Fruit fly (Drosophila melanogaster) whole organism, adult: ENCODE measurements around the gene CG3104.

ENCODE experiments used
- CG11617 ChIP-seq: fragments of 200-800 bp; sonication (Bioruptor generic); optimal IDR thresholded peaks from 2 replicates; lab custom pipeline; 2017; ENCODE audit warnings: mild to moderate bottlenecking, missing biosample characterization, missing genetic modification reagents, missing genetic modification characterization
- CG12768 ChIP-seq: fragments of 200-800 bp; sonication (Bioruptor generic); optimal IDR thresholded peaks from 2 replicates; lab custom pipeline; 2017; ENCODE audit warnings: missing biosample characterization, missing genetic modification characterization, mild to moderate bottlenecking, moderate library complexity, missing genetic modification reagents
- CG14711 ChIP-seq: fragments of 200-800 bp; sonication (Bioruptor generic); optimal IDR thresholded peaks from 2 replicates; lab custom pipeline; 2018; ENCODE audit warnings: missing biosample characterization, mild to moderate bottlenecking, missing genetic modification characterization, moderate library complexity
- CG1620 ChIP-seq: fragments of 200-800 bp; sonication (Bioruptor generic); optimal IDR thresholded peaks from 2 replicates; lab custom pipeline; 2016; ENCODE audit warnings: missing biosample characterization, missing genetic modification characterization
- CG33017 ChIP-seq: fragments of 200-800 bp; sonication (Bioruptor generic); optimal IDR thresholded peaks from 2 replicates; lab custom pipeline; 2018; ENCODE audit warnings: missing biosample characterization, mild to moderate bottlenecking, missing genetic modification characterization, moderate library complexity
- CG5204 ChIP-seq: fragments of 200-800 bp; sonication (Bioruptor generic); optimal IDR thresholded peaks from 2 replicates; lab custom pipeline; 2016; ENCODE audit warnings: missing biosample characterization, missing genetic modification characterization
- CG7045 ChIP-seq: fragments of 200-800 bp; sonication (Bioruptor generic); optimal IDR thresholded peaks from 2 replicates; lab custom pipeline; 2017; ENCODE audit warnings: missing biosample characterization, mild to moderate bottlenecking, missing genetic modification characterization
- CG7101 ChIP-seq: fragments of 200-800 bp; sonication (Bioruptor generic); optimal IDR thresholded peaks from 2 replicates; lab custom pipeline; 2018; ENCODE audit warnings: missing biosample characterization, mild to moderate bottlenecking, missing genetic modification characterization, moderate library complexity
- Clk ChIP-seq: fragments of 200-800 bp; sonication (Bioruptor generic); optimal IDR thresholded peaks from 2 replicates; lab custom pipeline; 2017; ENCODE audit warnings: missing biosample characterization, missing genetic modification characterization
- Crg-1 ChIP-seq: fragments of 200-800 bp; sonication (Bioruptor generic); optimal IDR thresholded peaks from 2 replicates; lab custom pipeline; 2016; ENCODE audit warnings: missing biosample characterization, missing genetic modification characterization
- Hr96 ChIP-seq: fragments of 200-800 bp; sonication (Bioruptor generic); optimal IDR thresholded peaks from 2 replicates; lab custom pipeline; 2016; ENCODE audit warnings: missing biosample characterization, missing genetic modification characterization
- Mnt ChIP-seq: fragments of 200-800 bp; sonication (Bioruptor generic); optimal IDR thresholded peaks from 2 replicates; lab custom pipeline; 2016; ENCODE audit warnings: missing biosample characterization, mild to moderate bottlenecking, missing genetic modification characterization
- bab1 ChIP-seq: fragments of 200-800 bp; sonication (Bioruptor generic); optimal IDR thresholded peaks from 3 replicates; lab custom pipeline; 2019; ENCODE audit warnings: missing biosample characterization, mild to moderate bottlenecking, missing genetic modification characterization, moderate library complexity
- cic ChIP-seq: fragments of 200-800 bp; sonication (Bioruptor generic); optimal IDR thresholded peaks from 2 replicates; lab custom pipeline; 2017; ENCODE audit warnings: missing biosample characterization, mild to moderate bottlenecking, missing genetic modification characterization, moderate library complexity
- cnc ChIP-seq, 2 experiments: fragments of >200 bp; optimal IDR thresholded peaks; 2 replicates each; lab custom pipeline; 2017
- kay ChIP-seq: fragments of 200-800 bp; sonication (Bioruptor generic); peaks from one replicate; lab custom pipeline; 2016; ENCODE audit warnings: missing biosample characterization, missing genetic modification characterization, borderline replicate concordance
- ovo ChIP-seq: fragments of 200-800 bp; sonication (Bioruptor generic); optimal IDR thresholded peaks from 2 replicates; lab custom pipeline; 2016; ENCODE audit warnings: missing biosample characterization, missing genetic modification characterization
- pad ChIP-seq: fragments of 200-800 bp; sonication (Bioruptor generic); optimal IDR thresholded peaks from 3 replicates; lab custom pipeline; 2017; ENCODE audit warnings: missing biosample characterization, missing genetic modification characterization, mild to moderate bottlenecking, moderate library complexity, missing genetic modification reagents
- tj ChIP-seq: fragments of 200-800 bp; sonication (Bioruptor generic); optimal IDR thresholded peaks from 3 replicates; lab custom pipeline; 2017; ENCODE audit warnings: missing biosample characterization, mild to moderate bottlenecking, missing genetic modification characterization, moderate library complexity
- toe ChIP-seq: fragments of 200-800 bp; sonication (Bioruptor generic); optimal IDR thresholded peaks from 2 replicates; lab custom pipeline; 2016; ENCODE audit warnings: missing biosample characterization, missing genetic modification characterization

The CG3104 gene

DNA sequence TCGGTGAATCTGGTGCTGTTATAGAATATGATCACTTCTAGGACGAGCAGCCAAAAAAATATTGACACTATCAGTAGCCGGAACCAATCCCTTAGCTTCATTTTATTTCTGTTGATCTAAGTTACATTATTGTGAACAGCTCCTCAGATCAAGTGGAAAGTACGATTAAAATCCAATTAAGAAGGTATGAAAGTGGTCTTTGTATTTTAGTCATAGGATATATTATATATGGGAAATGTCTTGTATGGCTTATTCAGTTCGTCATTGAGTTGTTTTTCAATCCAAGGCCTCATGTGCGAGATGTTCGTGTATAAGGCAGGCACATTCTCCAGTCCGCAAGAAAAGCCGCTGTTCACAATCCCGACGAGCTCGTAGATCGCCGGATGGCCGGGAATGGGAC lies 11.2 kb downstream of the CG3104 start, which contains the start of gene CG18558:
CG18558 (minus strand) TSS at position 101 of the 400 bp plus-strand sequence.
- no peak for TF ChIP-seq bab1
- TF ChIP-seq toe (GFP tag; lab: Kevin White, UChicago), result no peak
- TF ChIP-seq CG7045, result no peak
- TF ChIP-seq CG11617 (GFP tag; lab: Kevin White, UChicago), result no peak
- TF ChIP-seq CG7101 (tag; lab: Kevin White, UChicago), result no peak
- TF ChIP-seq Crg-1 (GFP tag; lab: Kevin White, UChicago), result no peak

DNA sequence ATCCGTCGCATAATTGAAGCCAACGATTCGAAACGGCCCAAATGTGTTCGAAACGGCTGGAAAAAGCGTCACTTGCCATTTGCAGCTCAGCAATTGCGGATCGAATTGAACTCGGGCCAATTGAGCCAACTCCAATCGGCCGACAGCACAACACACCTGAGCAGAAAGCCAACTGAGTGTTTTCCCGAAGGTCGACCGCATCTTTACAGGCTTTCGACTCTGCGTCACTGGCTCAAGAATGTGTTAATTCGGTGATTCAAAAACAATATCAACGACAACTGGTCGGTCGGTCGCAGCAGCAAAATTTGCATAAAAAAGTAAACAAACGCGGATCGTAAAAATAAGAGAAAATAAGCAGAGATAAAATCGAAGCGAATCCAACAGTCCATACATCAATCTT lies 15.3 kb downstream of the CG3104 start:
- TF ChIP-seq Hr96 (GFP tag; lab: Kevin White, UChicago), result no peak
- TF ChIP-seq cnc (optimal IDR thresholded peaks at IDR 0.05; lab: Kevin White, UChicago), result no peak
- TF ChIP-seq ovo (GFP tag; lab: Kevin White, UChicago), result no peak
- no peak for TF ChIP-seq Crg-1 (GFP tag; lab: Kevin White, UChicago)
- TF ChIP-seq CG7045, result no peak

DNA sequence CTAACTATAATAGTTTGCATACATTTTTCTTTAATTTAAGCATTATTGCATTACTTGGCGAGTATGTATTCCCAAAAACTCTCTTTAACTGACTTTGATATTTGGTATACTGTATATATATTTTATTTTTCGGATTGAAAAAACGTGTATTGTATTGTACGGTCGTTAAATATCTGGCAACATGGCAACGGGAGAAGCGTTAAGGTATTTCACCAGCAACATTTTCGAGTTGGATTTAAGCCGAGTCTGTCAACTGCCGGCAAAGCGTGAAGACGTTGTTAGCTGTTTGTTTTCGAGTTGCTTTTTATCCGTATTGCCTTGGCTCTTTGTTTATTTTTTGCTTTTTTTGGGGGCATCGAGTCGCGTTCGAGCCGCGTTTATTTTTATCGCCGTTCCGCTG lies 15.7 kb downstream of the CG3104 start, which contains the start of gene CG2975:
CG2975 (plus strand) TSS at position 275 of the 400 bp plus-strand sequence.
- TF ChIP-seq cic (no peak), CG33017 (no peak)

DNA sequence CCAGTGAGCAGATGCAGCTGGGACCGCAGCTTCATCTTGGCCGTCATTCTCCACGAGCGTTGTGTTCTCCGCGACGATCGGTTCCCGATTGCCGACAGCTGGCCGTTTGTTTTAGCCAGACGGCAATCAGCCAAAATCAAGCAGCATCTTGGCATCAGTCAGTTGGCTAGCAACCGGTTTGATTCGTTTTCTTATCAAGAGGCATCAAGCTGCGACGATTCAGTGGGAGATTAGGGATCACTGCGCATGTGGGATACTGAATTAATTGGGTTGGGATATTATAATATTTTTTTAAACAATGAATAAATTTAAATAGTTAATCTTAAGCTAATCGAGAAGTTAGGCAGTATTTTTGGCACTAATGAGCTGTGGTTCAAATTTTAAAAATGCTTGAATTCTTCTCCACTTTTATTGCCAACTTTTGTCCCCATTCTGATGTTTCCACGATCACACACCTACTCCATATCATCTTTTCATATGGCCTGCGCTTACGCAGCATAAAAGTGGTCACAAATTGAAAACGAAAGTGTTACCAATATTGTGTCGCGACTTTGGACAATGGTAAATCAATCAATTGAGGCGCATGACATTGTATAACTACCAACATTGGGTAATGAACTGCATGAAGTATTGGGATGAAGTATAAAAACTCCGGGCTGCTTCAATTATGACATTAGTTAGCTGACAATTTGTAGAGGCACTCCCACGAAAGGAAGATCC lies 17.7 kb downstream of the CG3104 start, which contains the start of the genes CG3119 and Cpr23B:
CG3119 (minus strand) TSS at position 92 of the 720 bp plus-strand sequence.
Cpr23B (plus strand) TSS at position 670 of the 720 bp plus-strand sequence.
- no peak for TF ChIP-seq CG12768 (GFP tag; lab: Kevin White, UChicago)
- TF ChIP-seq cnc (optimal IDR thresholded peaks at IDR 0.05; lab: Kevin White, UChicago), result no peak
- no peak for TF ChIP-seq CG1620
- no peak for TF ChIP-seq cic
- no peak for TF ChIP-seq Mnt
- TF ChIP-seq pad (GFP tag; lab: Kevin White, UChicago), result no peak
- no peak for TF ChIP-seq CG14711 (tag; lab: Kevin White, UChicago)
- TF ChIP-seq Hr96 (GFP tag; lab: Kevin White, UChicago), result no peak
- TF ChIP-seq CG33017, result no peak

DNA sequence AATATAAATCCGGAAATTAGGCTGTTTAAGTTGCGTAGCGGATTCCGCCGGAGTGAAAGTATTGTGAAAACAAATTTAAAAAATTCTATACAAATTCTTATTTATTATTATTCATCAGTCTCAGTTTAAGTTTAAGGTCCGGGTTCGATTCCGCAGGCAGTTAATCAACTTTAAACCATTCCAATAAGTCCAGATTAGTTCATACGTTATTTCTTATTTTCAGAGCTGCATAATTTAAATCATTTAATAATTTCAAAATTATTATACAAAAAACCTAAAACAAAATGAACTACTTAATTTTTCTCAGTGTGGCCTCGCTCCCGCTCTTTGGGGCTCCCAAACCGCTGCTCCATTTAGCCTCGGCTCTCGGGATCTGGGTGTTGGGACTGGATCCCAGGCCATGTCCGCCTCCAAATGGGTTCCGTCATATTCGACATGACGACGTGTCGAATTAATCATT lies 25.2 kb downstream of the CG3104 start:
- TF ChIP-seq CG5204 (GFP tag; lab: Kevin White, UChicago) (peak; percentile 32), CG7045 (peak; percentile 56), tj (no peak), CG1620 (no peak), CG33017 (no peak), bab1 (peak; percentile 12), CG7101 (tag; lab: Kevin White, UChicago) (no peak), toe (GFP tag; lab: Kevin White, UChicago) (peak; percentile 9)

DNA sequence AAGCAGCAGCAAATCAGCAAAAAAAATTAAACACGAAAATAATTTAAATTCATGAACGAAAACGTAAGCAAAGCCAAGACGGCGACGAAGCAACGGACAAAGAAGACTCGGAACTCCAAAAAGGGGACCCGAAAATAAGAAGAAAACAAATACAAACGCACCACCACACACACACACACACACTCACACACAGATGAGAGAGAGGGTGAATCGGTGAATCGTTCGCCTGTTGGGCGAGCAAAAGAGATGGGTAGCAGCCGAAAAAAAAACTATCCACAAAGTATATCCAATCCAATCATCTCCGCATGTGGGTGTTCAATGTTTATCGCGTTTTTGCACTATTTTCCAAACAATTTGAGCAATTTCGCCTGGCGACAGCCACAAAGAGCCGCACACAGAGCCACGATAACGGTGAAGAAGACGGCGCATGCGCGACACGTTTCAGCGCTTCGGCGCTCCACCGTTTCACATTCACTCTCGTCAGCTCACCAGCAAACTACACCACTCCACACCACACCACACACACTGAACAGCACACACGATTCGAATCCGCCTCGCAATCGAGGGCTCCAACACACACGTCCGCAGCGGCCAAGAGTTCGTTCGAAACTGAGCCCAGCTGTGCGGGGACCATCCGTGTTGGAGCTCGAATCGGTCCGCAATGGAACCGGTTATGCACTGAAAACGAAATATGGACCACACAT lies 25.8 kb downstream of the CG3104 start, which contains the start of gene Duox:
Duox (minus strand) TSS at position 612 of the 704 bp plus-strand sequence.
- peak; percentile 18 for TF ChIP-seq pad (GFP tag; lab: Kevin White, UChicago)
- TF ChIP-seq ovo (GFP tag; lab: Kevin White, UChicago), result peak; percentile 13
- TF ChIP-seq CG7045, result no peak
- no peak for TF ChIP-seq CG33017
- TF ChIP-seq CG1620, result no peak

DNA sequence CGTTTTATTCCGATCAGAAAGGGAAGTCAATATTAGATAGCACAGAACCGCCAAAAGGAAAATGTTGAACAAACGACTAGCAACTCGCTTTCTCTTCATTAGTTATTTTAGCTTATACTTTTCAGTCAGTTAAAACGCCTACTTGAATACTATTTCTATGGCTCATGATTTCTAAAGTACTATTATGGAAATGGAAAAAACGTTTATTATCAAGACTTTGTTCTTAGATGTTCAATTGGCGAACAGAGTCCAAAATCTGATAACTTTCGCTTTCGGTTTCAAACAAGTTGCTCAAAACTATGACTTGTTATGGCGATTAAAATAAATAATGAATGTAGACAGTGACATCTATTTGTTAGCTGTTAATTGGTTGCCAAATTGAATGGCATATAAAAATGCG lies 30.2 kb downstream of the CG3104 start, which contains the start of gene CG3123:
CG3123 (minus strand) TSS at position 101 of the 400 bp plus-strand sequence.
- TF ChIP-seq cnc (optimal IDR thresholded peaks at IDR 0.05; lab: Kevin White, UChicago), result no peak
- no peak for TF ChIP-seq cic
- TF ChIP-seq toe (GFP tag; lab: Kevin White, UChicago), result no peak
- TF ChIP-seq CG5204 (GFP tag; lab: Kevin White, UChicago), result no peak
- TF ChIP-seq CG7045, result no peak
- TF ChIP-seq pad (GFP tag; lab: Kevin White, UChicago), result no peak
- no peak for TF ChIP-seq bab1
- no peak for TF ChIP-seq CG11617 (GFP tag; lab: Kevin White, UChicago)
- no peak for TF ChIP-seq CG12768 (GFP tag; lab: Kevin White, UChicago)
- no peak for TF ChIP-seq ovo (GFP tag; lab: Kevin White, UChicago)
- no peak for TF ChIP-seq kay (GFP tag; lab: Kevin White, UChicago)
- TF ChIP-seq CG7101 (tag; lab: Kevin White, UChicago), result no peak
- TF ChIP-seq Clk (GFP tag; lab: Kevin White, UChicago), result no peak
- TF ChIP-seq CG14711 (tag; lab: Kevin White, UChicago), result no peak
- no peak for TF ChIP-seq Mnt
- TF ChIP-seq Crg-1 (GFP tag; lab: Kevin White, UChicago), result no peak
- no peak for TF ChIP-seq CG33017
- TF ChIP-seq Hr96 (GFP tag; lab: Kevin White, UChicago), result no peak
- no peak for TF ChIP-seq tj
- TF ChIP-seq CG1620, result no peak
